In the genomic region with DNA sequence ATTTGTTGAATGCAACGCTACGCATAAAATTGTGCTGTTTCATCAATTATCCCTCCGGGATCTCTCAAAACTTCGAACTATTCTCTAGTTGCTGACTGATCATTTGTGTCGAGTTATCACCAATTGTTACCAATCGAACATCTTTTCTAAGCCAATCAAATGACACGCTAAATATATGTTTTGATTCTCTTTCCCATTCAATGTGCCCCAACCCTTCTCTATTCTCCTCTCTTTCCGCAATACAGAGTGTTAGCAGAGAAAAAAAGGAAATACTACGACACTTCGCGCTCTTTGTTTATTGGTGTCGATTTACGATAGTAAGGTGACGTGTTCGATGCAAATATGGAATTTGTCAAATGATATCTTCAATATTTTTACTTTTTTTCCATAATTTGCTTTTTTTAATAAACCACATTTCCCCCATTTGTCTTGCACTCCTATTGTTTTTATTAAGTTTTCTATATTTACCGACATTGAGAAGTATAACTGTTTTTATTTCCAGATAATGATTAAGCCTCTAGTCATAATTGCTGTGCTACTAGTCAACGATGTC, we compare ENCODE assay signal across 4 worm cellular contexts.
TF ChIP-seq lines count a peak whose summit lies in the region.

nucb-1 (plus strand) TSS at position 503 of the 553 bp plus-strand sequence.

TF ChIP-seq in whole organism, L2 larva, 48 proteins besides CTCF, POLR2A, EP300 and RAD21 (continues in another document):
- TF ChIP-seq egl-27 (tag; optimal IDR thresholded peaks at IDR 0.05; lab: Kevin White, UChicago), result peak; percentile 67
- TF ChIP-seq nhr-6 (tag; optimal IDR thresholded peaks at IDR 0.05; lab: Kevin White, UChicago), result peak; percentile 61
- no peak for TF ChIP-seq ceh-16 (tag; optimal IDR thresholded peaks at IDR 0.05; lab: Kevin White, UChicago)
- no peak for TF ChIP-seq blmp-1 (tag; optimal IDR thresholded peaks at IDR 0.05; lab: Kevin White, UChicago; ENCODE audit: insufficient read depth)
- no peak for TF ChIP-seq elt-3 (tag; optimal IDR thresholded peaks at IDR 0.05; lab: Kevin White, UChicago)
- peak; percentile 52 for TF ChIP-seq snpc-4 (tag; optimal IDR thresholded peaks at IDR 0.05; lab: Kevin White, UChicago)
- TF ChIP-seq ztf-11 (tag; optimal IDR thresholded peaks at IDR 0.05; lab: Kevin White, UChicago), result no peak
- TF ChIP-seq nhr-77 (tag; optimal IDR thresholded peaks at IDR 0.05; lab: Kevin White, UChicago), result no peak
- TF ChIP-seq sma-3 (GFP tag; optimal IDR thresholded peaks at IDR 0.05; lab: Kevin White, UChicago), result peak; percentile 76
- TF ChIP-seq F13H6.1 (tag; optimal IDR thresholded peaks at IDR 0.05; lab: Kevin White, UChicago), result peak; percentile 55
- peak; percentile 78 for TF ChIP-seq R02D3.7 (tag; optimal IDR thresholded peaks at IDR 0.05; lab: Kevin White, UChicago)
- peak in 1 of 2 experiments; percentile 14 for TF ChIP-seq mdl-1 (tag; optimal IDR thresholded peaks at IDR 0.05; lab: Kevin White, UChicago)
- no peak for TF ChIP-seq nhr-25 (tag; optimal IDR thresholded peaks at IDR 0.05; lab: Kevin White, UChicago)
- TF ChIP-seq dmd-4 (tag; optimal IDR thresholded peaks at IDR 0.05; lab: Kevin White, UChicago), result no peak
- peak; percentile 42 for TF ChIP-seq mab-5 (tag; optimal IDR thresholded peaks at IDR 0.05; lab: Kevin White, UChicago)
- TF ChIP-seq nhr-21 (tag; optimal IDR thresholded peaks at IDR 0.05; lab: Kevin White, UChicago), result peak; percentile 74
- TF ChIP-seq peb-1 (tag; optimal IDR thresholded peaks at IDR 0.05; lab: Kevin White, UChicago), result no peak
- no peak for TF ChIP-seq nhr-237 (tag; optimal IDR thresholded peaks at IDR 0.05; lab: Kevin White, UChicago)
- TF ChIP-seq elt-1 (tag; optimal IDR thresholded peaks at IDR 0.05; lab: Kevin White, UChicago), result no peak
- no peak for TF ChIP-seq ZK546.5 (tag; optimal IDR thresholded peaks at IDR 0.05; lab: Kevin White, UChicago)
- no peak for TF ChIP-seq nhr-10 (tag; optimal IDR thresholded peaks at IDR 0.05; lab: Kevin White, UChicago)
- no peak for TF ChIP-seq unc-62 (GFP tag; optimal IDR thresholded peaks at IDR 0.05; lab: Kevin White, UChicago)

TF ChIP-seq in whole organism, L4 larva, 104 proteins besides CTCF, POLR2A, EP300 and RAD21 (continues in another document):
- TF ChIP-seq nhr-77 (tag; optimal IDR thresholded peaks at IDR 0.05; lab: Kevin White, UChicago) (peak; percentile 69), T20F7.1 (GFP tag; optimal IDR thresholded peaks at IDR 0.05; lab: Kevin White, UChicago) (peak; percentile 98), ZK337.2 (GFP tag; IDR thresholded peaks at IDR 0.05; lab: Robert Waterston, UW) (no peak), skn-1 (tag; optimal IDR thresholded peaks at IDR 0.05; lab: Kevin White, UChicago) (no peak), T26A8.4 (GFP tag; IDR thresholded peaks at IDR 0.05; lab: Robert Waterston, UW) (peak; percentile 39; the same call in 1 of the 2 replicates), hlh-11 (tag; optimal IDR thresholded peaks at IDR 0.05; lab: Kevin White, UChicago) (peak; percentile 72), dmd-8 (GFP tag; IDR thresholded peaks at IDR 0.05; lab: Robert Waterston, UW) (no peak), egl-27 (tag; optimal IDR thresholded peaks at IDR 0.05; lab: Kevin White, UChicago) (no peak), F26F4.8 (GFP tag; conservative IDR thresholded peaks at IDR 0.05; lab: Robert Waterston, UW) (no peak), fkh-10 (GFP tag; optimal IDR thresholded peaks at IDR 0.05; lab: Kevin White, UChicago) (no peak), mdt-29 (GFP tag; IDR thresholded peaks at IDR 0.05; lab: Robert Waterston, UW) (no peak), lsy-2 (tag; optimal IDR thresholded peaks at IDR 0.05; lab: Kevin White, UChicago) (peak; percentile 15 to 90), ceh-28 (tag; optimal IDR thresholded peaks at IDR 0.05; lab: Kevin White, UChicago) (no peak), lim-7 (GFP tag; IDR thresholded peaks at IDR 0.05; lab: Robert Waterston, UW) (no peak), nhr-48 (tag; optimal IDR thresholded peaks at IDR 0.05; lab: Kevin White, UChicago) (no peak), fos-1 (tag; optimal IDR thresholded peaks at IDR 0.05; lab: Kevin White, UChicago) (no peak), ztf-7 (tag; optimal IDR thresholded peaks at IDR 0.05; lab: Kevin White, UChicago) (no peak), attf-4 (tag; optimal IDR thresholded peaks at IDR 0.05; lab: Kevin White, UChicago) (no peak), sdz-12 (GFP tag; optimal IDR thresholded peaks at IDR 0.05; lab: Kevin White, UChicago) (no peak), lin-39 (tag; optimal IDR thresholded peaks at IDR 0.05; lab: Kevin White, UChicago) (no peak), mes-2 (tag; optimal IDR thresholded peaks at IDR 0.05; lab: Kevin White, UChicago; ENCODE audit: poor library complexity, severe bottlenecking) (peak; percentile 81), nhr-237 (tag; optimal IDR thresholded peaks at IDR 0.05; lab: Kevin White, UChicago) (no peak), pqm-1 (tag; optimal IDR thresholded peaks at IDR 0.05; lab: Kevin White, UChicago) (no peak)

TF ChIP-seq in whole organism, late embryonic, 69 proteins besides CTCF, POLR2A, EP300 and RAD21 (continues in another document):
- TF ChIP-seq ceh-6 (GFP tag; optimal IDR thresholded peaks at IDR 0.05; lab: Kevin White, UChicago), result no peak
- no peak for TF ChIP-seq C08G9.2 (tag; optimal IDR thresholded peaks at IDR 0.05; lab: Kevin White, UChicago)
- no peak for TF ChIP-seq K09A11.1 (tag; optimal IDR thresholded peaks at IDR 0.05; lab: Kevin White, UChicago; ENCODE audit: insufficient read depth)
- TF ChIP-seq unc-42 (tag; optimal IDR thresholded peaks at IDR 0.05; lab: Kevin White, UChicago), result peak; percentile 26
- no peak for TF ChIP-seq ceh-22 (tag; optimal IDR thresholded peaks at IDR 0.05; lab: Kevin White, UChicago)
- TF ChIP-seq che-1 (tag; optimal IDR thresholded peaks at IDR 0.05; lab: Kevin White, UChicago), result no peak
- TF ChIP-seq pros-1 (tag; optimal IDR thresholded peaks at IDR 0.05; lab: Kevin White, UChicago), result no peak
- TF ChIP-seq dve-1 (tag; optimal IDR thresholded peaks at IDR 0.05; lab: Kevin White, UChicago), result peak; percentile 63
- no peak for TF ChIP-seq pha-4 (tag; optimal IDR thresholded peaks at IDR 0.05; lab: Kevin White, UChicago)
- no peak for TF ChIP-seq eyg-1 (tag; optimal IDR thresholded peaks at IDR 0.05; lab: Kevin White, UChicago)
- TF ChIP-seq hlh-6 (tag; optimal IDR thresholded peaks at IDR 0.05; lab: Kevin White, UChicago), result no peak
- TF ChIP-seq unc-3 (GFP tag; conservative IDR thresholded peaks at IDR 0.05; lab: Robert Waterston, UW), result no peak
- no peak for TF ChIP-seq unc-3 (tag; optimal IDR thresholded peaks at IDR 0.05; lab: Kevin White, UChicago)
- TF ChIP-seq pag-3 (tag; optimal IDR thresholded peaks at IDR 0.05; lab: Kevin White, UChicago; ENCODE audit: borderline replicate concordance), result no peak
- TF ChIP-seq sox-2 (GFP tag; IDR thresholded peaks at IDR 0.05; lab: Robert Waterston, UW), result no peak
- no peak for TF ChIP-seq ceh-45 (GFP tag; IDR thresholded peaks at IDR 0.05; lab: Robert Waterston, UW)
- no peak for TF ChIP-seq ceh-18 (tag; optimal IDR thresholded peaks at IDR 0.05; lab: Kevin White, UChicago)
- TF ChIP-seq ets-4 (tag; optimal IDR thresholded peaks at IDR 0.05; lab: Kevin White, UChicago), result no peak
- TF ChIP-seq ceh-9 (tag; optimal IDR thresholded peaks at IDR 0.05; lab: Kevin White, UChicago), result no peak
- TF ChIP-seq nfya-1 (tag; optimal IDR thresholded peaks at IDR 0.05; lab: Kevin White, UChicago), result peak; percentile 73
- no peak for TF ChIP-seq pha-2 (tag; optimal IDR thresholded peaks at IDR 0.05; lab: Kevin White, UChicago)
- TF ChIP-seq gmeb-2 (tag; optimal IDR thresholded peaks at IDR 0.05; lab: Kevin White, UChicago), result no peak
- no peak for TF ChIP-seq pat-9 (tag; optimal IDR thresholded peaks at IDR 0.05; lab: Kevin White, UChicago)
- no peak for TF ChIP-seq K02D7.2 (tag; optimal IDR thresholded peaks at IDR 0.05; lab: Kevin White, UChicago)
- peak; percentile 33 for TF ChIP-seq sdc-2 (tag; optimal IDR thresholded peaks at IDR 0.05; lab: Kevin White, UChicago)

TF ChIP-seq in whole organism, mixed stage, embryonic, 35 proteins besides CTCF, POLR2A, EP300 and RAD21:
- TF ChIP-seq unc-120 (tag; optimal IDR thresholded peaks at IDR 0.05; lab: Kevin White, UChicago; ENCODE audit: poor library complexity, severe bottlenecking) (peak; percentile 69), mep-1 (tag; optimal IDR thresholded peaks at IDR 0.05; lab: Kevin White, UChicago) (peak; percentile 46), lin-32 (GFP tag; optimal IDR thresholded peaks at IDR 0.05; lab: Kevin White, UChicago) (no peak), ces-1 (GFP tag; optimal IDR thresholded peaks at IDR 0.05; lab: Kevin White, UChicago) (peak; percentile 58), ceh-39 (tag; optimal IDR thresholded peaks at IDR 0.05; lab: Kevin White, UChicago) (peak; percentile 68), unc-39 (tag; optimal IDR thresholded peaks at IDR 0.05; lab: Kevin White, UChicago) (peak; percentile 5), sptf-1 (tag; optimal IDR thresholded peaks at IDR 0.05; lab: Kevin White, UChicago) (no peak), elt-1 (tag; optimal IDR thresholded peaks at IDR 0.05; lab: Kevin White, UChicago; ENCODE audit: borderline replicate concordance, insufficient read depth) (no peak), hlh-1 (tag; optimal IDR thresholded peaks at IDR 0.05; lab: Kevin White, UChicago) (peak; percentile 52), unc-62 (GFP tag; optimal IDR thresholded peaks at IDR 0.05; lab: Kevin White, UChicago) (peak; percentile 75), pha-4 (tag; optimal IDR thresholded peaks at IDR 0.05; lab: Kevin White, UChicago) (peak; percentile 43), cnd-1 (tag; optimal IDR thresholded peaks at IDR 0.05; lab: Kevin White, UChicago) (no peak), lsy-2 (tag; optimal IDR thresholded peaks at IDR 0.05; lab: Kevin White, UChicago) (peak; percentile 47), ceh-83 (GFP tag; optimal IDR thresholded peaks at IDR 0.05; lab: Kevin White, UChicago) (no peak), nhr-237 (tag; optimal IDR thresholded peaks at IDR 0.05; lab: Kevin White, UChicago) (peak; percentile 70), drap-1 (GFP tag; optimal IDR thresholded peaks at IDR 0.05; lab: Kevin White, UChicago) (peak; percentile 4)
TF ChIP-seq in whole organism, mixed stage, embryonic: peak in this region for 11.
